Fruit fly (Drosophila melanogaster): ENCODE results near the gene CG33253.
A peak's percentile ranks its signal among the peaks of the same experiment; 100 is the strongest.

The CG33253 gene

dm6 chrX:19166152-19166935 is 16.9 kb upstream of the CG33253 start (continued):
- TF ChIP-seq sc (optimal IDR thresholded peaks at IDR 0.05): no peak
- TF ChIP-seq sc (GFP tag; optimal IDR thresholded peaks at IDR 0.05): no peak
- no peak for TF ChIP-seq CG30431 (GFP tag; optimal IDR thresholded peaks at IDR 0.05)
- TF ChIP-seq pita (GFP tag; optimal IDR thresholded peaks at IDR 0.05): no peak
- TF ChIP-seq CG32767 (GFP tag; IDR thresholded peaks at IDR 0.05): no peak
- peak in 1 of 2 experiments; percentile 9 for TF ChIP-seq bsh (GFP tag; optimal IDR thresholded peaks at IDR 0.05)
- TF ChIP-seq CG15514 (GFP tag; optimal IDR thresholded peaks at IDR 0.05): peak; percentile 10
- TF ChIP-seq stwl (tag; optimal IDR thresholded peaks at IDR 0.05): no peak
- peak; percentile 34 for TF ChIP-seq CG18476 (GFP tag; optimal IDR thresholded peaks at IDR 0.05)
- peak; percentile 2 for TF ChIP-seq CG11723 (GFP tag; optimal IDR thresholded peaks at IDR 0.05)
- TF ChIP-seq CG1024 (GFP tag; IDR thresholded peaks at IDR 0.05): no peak
- TF ChIP-seq CG10147 (GFP tag; optimal IDR thresholded peaks at IDR 0.05): no peak
- no peak for TF ChIP-seq Nf-YA (GFP tag; IDR thresholded peaks at IDR 0.05)
- no peak for TF ChIP-seq CG2889 (GFP tag; IDR thresholded peaks at IDR 0.05)
- TF ChIP-seq schlank (tag; optimal IDR thresholded peaks at IDR 0.05): no peak
- TF ChIP-seq pb (GFP tag; optimal IDR thresholded peaks at IDR 0.05): no peak
- no peak for TF ChIP-seq CG15011 (GFP tag; optimal IDR thresholded peaks at IDR 0.05)
- no peak for TF ChIP-seq psq (GFP tag; optimal IDR thresholded peaks at IDR 0.05)
- TF ChIP-seq rib (GFP tag; IDR thresholded peaks at IDR 0.05): no peak
- 0 out of 2 replicates have a peak, but pooled peaks have one; percentile 9 for TF ChIP-seq HLH3B (GFP tag; IDR thresholded peaks at IDR 0.05)
- no peak for TF ChIP-seq Trl (optimal IDR thresholded peaks at IDR 0.05)
- TF ChIP-seq Trl (GFP tag; optimal IDR thresholded peaks at IDR 0.05): no peak
- no peak for TF ChIP-seq CG6254 (GFP tag; optimal IDR thresholded peaks at IDR 0.05)
- no peak for TF ChIP-seq Atf3 (GFP tag; optimal IDR thresholded peaks at IDR 0.05)
- peak; percentile 47; the same call in 1 of the 2 replicates for TF ChIP-seq CG31441 (GFP tag; IDR thresholded peaks at IDR 0.05)
- no peak for TF ChIP-seq CG4424 (GFP tag; optimal IDR thresholded peaks at IDR 0.05)
- peak; percentile 43 for TF ChIP-seq CG10543 (GFP tag; optimal IDR thresholded peaks at IDR 0.05)
- TF ChIP-seq Hand (GFP tag; optimal IDR thresholded peaks at IDR 0.05): no peak
- no peak for TF ChIP-seq CG7987 (GFP tag; optimal IDR thresholded peaks at IDR 0.05)
- TF ChIP-seq Chrac-16 (GFP tag; optimal IDR thresholded peaks at IDR 0.05): peak; percentile 28
- no peak for TF ChIP-seq nerfin-1 (tag; optimal IDR thresholded peaks at IDR 0.05)
- no peak for TF ChIP-seq Mad (GFP tag; optimal IDR thresholded peaks at IDR 0.05)
- no peak for TF ChIP-seq CG2116 (GFP tag; optimal IDR thresholded peaks at IDR 0.05)
- no peak for TF ChIP-seq CG8388 (GFP tag; optimal IDR thresholded peaks at IDR 0.05)
- TF ChIP-seq Dbx (GFP tag; IDR thresholded peaks at IDR 0.05): no peak
- TF ChIP-seq CG32532 (GFP tag; IDR thresholded peaks at IDR 0.05): 0 out of 2 replicates have a peak, but pooled peaks have one; percentile 20
- no peak for TF ChIP-seq tup (GFP tag; optimal IDR thresholded peaks at IDR 0.05)
- peak; percentile 41 to 61 for TF ChIP-seq dpn (GFP tag; optimal IDR thresholded peaks at IDR 0.05)
- TF ChIP-seq CG12071 (GFP tag; optimal IDR thresholded peaks at IDR 0.05): no peak
- TF ChIP-seq luna (GFP tag; optimal IDR thresholded peaks at IDR 0.05): no peak
- TF ChIP-seq tna (GFP tag; IDR thresholded peaks at IDR 0.05; ENCODE audit: partially characterized antibody): no peak
- no peak for TF ChIP-seq Scr (GFP tag; IDR thresholded peaks at IDR 0.05; ENCODE audit: partially characterized antibody)
- no peak for TF ChIP-seq CG6175 (GFP tag; IDR thresholded peaks at IDR 0.05)
- no peak for TF ChIP-seq sima (GFP tag; optimal IDR thresholded peaks at IDR 0.05)
- TF ChIP-seq row (GFP tag; IDR thresholded peaks at IDR 0.05): peak; percentile 49; the same call in 2 of the 3 replicates
- TF ChIP-seq Dek (tag; optimal IDR thresholded peaks at IDR 0.05): peak; percentile 50
- no peak for TF ChIP-seq bab2 (GFP tag; optimal IDR thresholded peaks at IDR 0.05)
- peak; percentile 35 for TF ChIP-seq ind (GFP tag; optimal IDR thresholded peaks at IDR 0.05)
- TF ChIP-seq CG9797 (GFP tag; optimal IDR thresholded peaks at IDR 0.05): no peak
- TF ChIP-seq CG5953 (GFP tag; IDR thresholded peaks at IDR 0.05): no peak

Data from whole organism, embryonic.